Worm (Caenorhabditis elegans): Measurements from ENCODE around the gene C46C11.3.
"Not testable (repeated sequence)": the region's sequence is repeated elsewhere in the genome, so short reads cannot be mapped to it uniquely, and the experiment has no call there.

Gene C46C11.3

DNA sequence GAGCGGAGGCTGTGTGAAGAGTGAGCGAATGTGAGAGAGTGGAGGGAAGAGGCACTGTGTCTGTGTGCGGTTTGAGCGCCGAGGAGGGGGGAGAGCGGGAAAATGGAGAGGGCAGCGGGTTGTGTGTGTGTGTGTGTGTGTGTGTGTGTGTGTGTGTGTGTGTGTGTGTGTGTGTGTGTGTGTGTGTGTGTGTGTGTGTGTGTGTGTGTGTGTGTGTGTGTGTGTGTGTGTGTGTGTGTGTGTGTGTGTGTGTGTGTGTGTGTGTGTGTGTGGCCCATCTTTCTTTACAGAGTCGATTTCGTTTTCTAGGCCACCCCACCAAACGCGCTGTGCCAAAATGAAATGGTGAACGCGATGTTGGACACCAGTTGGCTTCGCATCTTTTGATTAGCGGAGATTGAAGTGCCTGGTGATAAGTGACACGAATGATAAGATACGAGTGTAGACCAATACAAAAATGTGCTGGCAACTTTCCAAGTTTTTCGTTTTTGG lies 15.7 kb upstream of the C46C11.3 start (continued):
- peak; percentile 82 for TF ChIP-seq zip-4 (GFP tag; optimal IDR thresholded peaks at IDR 0.05)
- peak; percentile 80 for TF ChIP-seq ceh-63 (GFP tag; optimal IDR thresholded peaks at IDR 0.05)
- TF ChIP-seq efl-1 (optimal IDR thresholded peaks at IDR 0.05), result not testable (repeated sequence)
- peak in 1 of 2 experiments; percentile 80 for TF ChIP-seq efl-1 (GFP tag; optimal IDR thresholded peaks at IDR 0.05 in 1 of 2)
- TF ChIP-seq mdl-1 (tag; optimal IDR thresholded peaks at IDR 0.05), result peak in 1 of 2 experiments; percentile 22
- peak; percentile 88 for TF ChIP-seq rnt-1 (tag; optimal IDR thresholded peaks at IDR 0.05)
- TF ChIP-seq pax-3 (tag; optimal IDR thresholded peaks at IDR 0.05), result peak; percentile 93
- peak; percentile 71 for TF ChIP-seq efl-3 (GFP tag; optimal IDR thresholded peaks at IDR 0.05)
- peak; percentile 33 for TF ChIP-seq jun-1 (tag; optimal IDR thresholded peaks at IDR 0.05)
- peak; percentile 93 for TF ChIP-seq mab-9 (GFP tag; IDR thresholded peaks at IDR 0.05)
- peak; percentile 94 for TF ChIP-seq nhr-19 (GFP tag; conservative IDR thresholded peaks at IDR 0.05)
- peak; percentile 6 for TF ChIP-seq egl-13 (tag; optimal IDR thresholded peaks at IDR 0.05)
- peak; percentile 73 for TF ChIP-seq nhr-71 (tag; optimal IDR thresholded peaks at IDR 0.05)
- peak in 1 of 2 experiments; percentile 65 for TF ChIP-seq lsy-2 (tag; optimal IDR thresholded peaks at IDR 0.05)
- peak; percentile 45 for TF ChIP-seq dsc-1 (tag; optimal IDR thresholded peaks at IDR 0.05)
- TF ChIP-seq lin-35 (GFP tag; optimal IDR thresholded peaks at IDR 0.05), result peak; percentile 9 to 55
- TF ChIP-seq ztf-11 (tag; optimal IDR thresholded peaks at IDR 0.05), result peak in 1 of 2 experiments; percentile 75
- TF ChIP-seq ceh-82 (tag; optimal IDR thresholded peaks at IDR 0.05), result peak in 2 of 3 experiments; percentile 1 to 64
- TF ChIP-seq blmp-1 (tag; optimal IDR thresholded peaks at IDR 0.05), result peak; percentile 34
- peak; percentile 79 for TF ChIP-seq unc-86 (tag; optimal IDR thresholded peaks at IDR 0.05)
- TF ChIP-seq isw-1 (GFP tag; IDR thresholded peaks at IDR 0.05), result peak; percentile 47

DNA sequence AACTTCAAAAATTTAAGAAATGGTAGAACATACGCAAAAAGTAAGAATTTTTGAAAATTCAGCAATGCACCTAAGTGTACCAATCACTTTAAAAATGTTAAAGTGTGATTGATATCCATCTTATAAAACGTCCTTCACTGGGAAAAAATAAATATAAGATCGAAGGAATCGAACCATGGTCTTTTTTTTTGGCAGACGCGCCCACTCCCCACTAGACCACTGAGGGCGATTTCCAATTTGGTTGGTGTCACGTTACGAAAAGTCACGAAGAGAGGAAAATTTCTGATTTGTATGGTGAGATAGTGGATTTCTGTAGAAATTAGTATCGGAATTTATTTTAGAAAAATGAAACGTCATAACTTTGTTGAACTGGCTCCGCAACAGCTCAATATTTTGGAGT lies 14.8 kb upstream of the C46C11.3 start:
- TF ChIP-seq tbx-2 (tag; optimal IDR thresholded peaks at IDR 0.05), result no peak
- TF ChIP-seq F16B12.6 (tag; optimal IDR thresholded peaks at IDR 0.05), result no peak
- no peak for TF ChIP-seq unc-62 (GFP tag; optimal IDR thresholded peaks at IDR 0.05)
- no peak for TF ChIP-seq unc-30 (tag; optimal IDR thresholded peaks at IDR 0.05)
- no peak for TF ChIP-seq fkh-10 (GFP tag; optimal IDR thresholded peaks at IDR 0.05)
- no peak for TF ChIP-seq lsy-2 (tag; optimal IDR thresholded peaks at IDR 0.05)
- no peak for TF ChIP-seq C04F5.9 (tag; optimal IDR thresholded peaks at IDR 0.05)
- TF ChIP-seq zip-4 (GFP tag; optimal IDR thresholded peaks at IDR 0.05), result no peak
- TF ChIP-seq nhr-12 (tag; optimal IDR thresholded peaks at IDR 0.05), result no peak
- TF ChIP-seq lir-3 (tag; optimal IDR thresholded peaks at IDR 0.05; ENCODE audit: poor library complexity), result no peak
- no peak for TF ChIP-seq isw-1 (GFP tag; IDR thresholded peaks at IDR 0.05)

- TF ChIP-seq elt-3 (tag; optimal IDR thresholded peaks at IDR 0.05) (no peak), pqm-1 (tag; optimal IDR thresholded peaks at IDR 0.05) (no peak), swsn-7 (tag; optimal IDR thresholded peaks at IDR 0.05) (no peak), fkh-10 (GFP tag; optimal IDR thresholded peaks at IDR 0.05) (no peak), nhr-28 (tag; optimal IDR thresholded peaks at IDR 0.05) (no peak), tlp-1 (tag; optimal IDR thresholded peaks at IDR 0.05) (no peak), nhr-11 (tag; optimal IDR thresholded peaks at IDR 0.05) (no peak), sox-4 (tag; optimal IDR thresholded peaks at IDR 0.05) (no peak), lir-3 (tag; optimal IDR thresholded peaks at IDR 0.05; ENCODE audit: poor library complexity) (no peak), mef-2 (tag; optimal IDR thresholded peaks at IDR 0.05) (no peak), ceh-88 (GFP tag; IDR thresholded peaks at IDR 0.05) (no peak), dsc-1 (tag; optimal IDR thresholded peaks at IDR 0.05) (no peak), lin-39 (tag; optimal IDR thresholded peaks at IDR 0.05) (no peak), ceh-63 (GFP tag; optimal IDR thresholded peaks at IDR 0.05) (no peak), irx-1 (tag; optimal IDR thresholded peaks at IDR 0.05) (no peak)
Observed at ce11 chrX:4609635-4610034, 12.5 kb upstream of the C46C11.3 start.
